Worm (Caenorhabditis elegans): ENCODE data around the gene egrh-3.
"Not testable (repeated sequence)": the region's sequence is repeated elsewhere in the genome, so short reads cannot be mapped to it uniquely, and the experiment has no call there.

Gene egrh-3

DNA sequence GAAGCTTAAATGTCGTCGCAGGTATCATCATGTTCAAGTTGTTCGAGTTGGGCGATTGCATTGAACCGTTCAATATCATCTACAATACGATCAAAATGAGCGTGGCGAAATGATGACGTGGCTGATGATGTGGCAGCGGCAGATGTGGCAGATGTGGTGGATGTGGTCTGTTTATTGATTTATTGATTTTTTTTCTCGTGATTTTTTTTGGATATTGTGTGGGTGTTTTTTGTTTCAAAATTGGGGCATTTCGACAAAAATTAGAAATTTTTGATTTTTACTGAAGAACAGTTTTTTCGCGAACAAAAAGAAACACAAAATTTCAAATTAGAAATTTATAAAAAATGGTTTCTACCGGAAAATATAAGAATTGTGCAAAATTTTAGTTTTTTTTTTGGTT lies 8.3 kb downstream of the egrh-3 start:
- no peak for TF ChIP-seq unc-62 (GFP tag; optimal IDR thresholded peaks at IDR 0.05)

DNA sequence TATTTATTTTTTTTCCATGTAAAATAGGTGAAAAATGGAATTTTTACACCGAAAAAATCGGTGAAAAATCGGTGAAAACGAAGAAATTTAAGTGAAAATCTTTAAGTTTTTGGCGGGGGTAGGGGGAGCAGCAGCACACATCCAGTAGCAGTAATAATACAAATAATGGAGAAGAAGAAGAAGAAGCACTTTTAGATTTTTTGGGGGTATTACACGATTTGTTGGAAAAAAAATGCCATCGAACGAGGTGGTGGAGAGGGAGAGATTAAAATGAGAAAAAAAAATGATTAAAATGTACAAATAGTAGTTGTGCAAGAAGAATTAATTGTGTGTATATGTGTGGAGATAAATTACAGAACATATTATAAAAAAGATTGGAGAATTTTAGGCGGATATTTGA lies 10.4 kb downstream of the egrh-3 start:
- no peak for TF ChIP-seq unc-62 (GFP tag; optimal IDR thresholded peaks at IDR 0.05)

DNA sequence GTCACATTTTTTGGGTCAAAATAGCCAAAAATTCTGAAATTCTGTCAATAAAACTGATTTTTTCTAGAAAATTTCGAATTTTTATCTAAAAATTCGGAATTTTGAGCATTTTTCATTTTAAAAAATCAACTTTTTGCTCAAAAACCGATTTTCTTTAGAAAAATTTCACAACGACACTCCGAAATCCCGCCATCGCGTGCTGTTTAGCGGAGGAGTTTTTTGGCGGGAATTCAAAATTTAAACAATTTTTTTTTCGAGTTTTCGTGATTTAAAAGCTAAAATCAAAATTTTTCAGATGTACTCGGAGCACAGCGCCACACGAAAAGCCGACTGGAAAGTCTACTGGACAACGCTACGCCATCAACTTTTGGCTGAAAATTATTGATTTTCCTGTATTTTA lies 10.9 kb downstream of the egrh-3 start:
- TF ChIP-seq unc-62 (GFP tag; optimal IDR thresholded peaks at IDR 0.05) = no peak

DNA sequence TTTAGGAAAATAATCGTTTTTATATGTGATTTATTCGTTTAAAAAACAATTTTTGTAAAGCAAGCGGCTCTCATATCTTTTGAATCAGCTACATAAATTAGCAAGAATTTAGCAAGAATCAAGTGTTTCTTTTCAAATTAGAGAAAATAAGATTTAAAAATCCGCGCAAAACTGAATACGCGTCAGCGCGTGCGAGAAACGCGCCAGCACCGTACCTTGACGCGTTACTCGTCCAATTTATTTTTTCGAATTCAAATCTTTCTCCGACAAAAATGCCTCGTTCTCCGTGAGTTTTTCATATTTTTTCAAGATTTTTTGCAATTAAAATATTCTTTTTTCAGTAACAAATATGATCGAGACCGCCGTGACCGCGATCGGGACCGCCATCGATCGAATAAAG lies 12.3 kb downstream of the egrh-3 start, which contains the start of gene Y94H6A.3:
TSS of gene Y94H6A.3 (plus strand) at position 232 of the 400 bp plus-strand sequence.
- TF ChIP-seq unc-62 (GFP tag; optimal IDR thresholded peaks at IDR 0.05) = no peak

DNA sequence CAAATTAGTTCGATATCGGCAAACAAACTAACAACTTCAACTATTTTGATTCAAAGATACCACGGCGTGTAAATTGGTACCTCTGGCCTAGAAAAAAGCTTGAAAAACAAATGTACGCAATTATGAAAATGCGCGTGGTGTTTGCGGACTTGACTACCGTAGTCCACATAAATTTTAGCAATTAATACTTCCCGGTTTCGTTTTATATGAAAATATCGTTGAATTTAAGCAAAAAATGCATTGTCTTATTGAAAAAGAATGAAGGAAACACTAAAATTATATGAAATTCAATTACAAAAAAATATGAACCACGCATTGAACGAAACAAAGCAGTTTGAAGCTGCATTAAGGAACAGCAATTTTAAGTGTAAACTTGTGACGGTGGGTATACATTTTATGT lies 13.7 kb downstream of the egrh-3 start, which contains the start of gene gpx-4:
TSS of gene gpx-4 (minus strand) at position 101 of the 400 bp plus-strand sequence.
- not testable (repeated sequence) for TF ChIP-seq unc-62 (GFP tag; optimal IDR thresholded peaks at IDR 0.05)

DNA sequence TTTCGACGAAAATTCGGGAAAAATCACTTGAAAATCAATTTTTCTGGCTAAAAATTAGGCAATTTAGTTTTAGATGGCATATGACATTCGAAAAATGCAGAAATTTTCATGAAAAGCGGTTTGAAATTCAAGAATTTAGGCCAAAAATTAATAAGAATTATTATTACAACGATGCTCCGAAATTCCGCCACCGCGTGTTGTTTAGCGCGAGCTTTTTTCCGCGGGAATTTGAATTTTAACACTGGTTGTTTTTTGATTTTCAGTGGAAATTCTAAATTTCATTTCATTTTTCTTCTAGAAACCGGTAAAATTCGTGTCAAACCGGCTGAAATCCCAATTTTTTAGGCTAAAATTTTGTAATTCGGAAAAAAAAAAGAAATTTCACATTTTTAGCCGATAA lies 17.9 kb downstream of the egrh-3 start:
- no peak for TF ChIP-seq unc-62 (GFP tag; optimal IDR thresholded peaks at IDR 0.05)

DNA sequence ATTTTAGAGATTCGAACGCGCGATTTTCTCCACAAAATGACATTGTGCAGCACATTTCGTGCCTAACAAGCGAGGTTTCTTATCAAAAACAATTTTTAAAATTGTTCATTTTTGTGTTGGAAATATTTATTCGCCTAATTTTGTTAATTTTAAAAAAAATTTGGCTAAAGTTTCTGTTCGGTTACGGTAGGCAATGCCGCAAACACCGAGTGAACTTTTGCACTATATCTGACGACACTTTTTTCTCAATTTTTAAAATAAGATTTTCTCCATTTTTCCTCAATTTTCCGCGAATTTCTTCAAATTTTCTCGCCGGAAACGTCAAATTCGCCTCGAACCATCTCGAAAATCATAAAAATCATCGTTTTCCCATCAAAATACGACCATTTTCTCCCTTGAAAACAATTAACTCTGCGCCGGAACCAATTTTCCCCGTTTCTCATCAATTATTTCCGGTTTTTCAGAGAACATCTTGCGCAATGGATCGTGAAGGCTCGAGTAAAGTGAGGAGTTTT lies 21.9 kb downstream of the egrh-3 start, which contains the start of gene Y69A2AR.1:
TSS of gene Y69A2AR.1 (plus strand) at position 465 of the 515 bp plus-strand sequence.
- no peak for TF ChIP-seq unc-62 (GFP tag; optimal IDR thresholded peaks at IDR 0.05)

DNA sequence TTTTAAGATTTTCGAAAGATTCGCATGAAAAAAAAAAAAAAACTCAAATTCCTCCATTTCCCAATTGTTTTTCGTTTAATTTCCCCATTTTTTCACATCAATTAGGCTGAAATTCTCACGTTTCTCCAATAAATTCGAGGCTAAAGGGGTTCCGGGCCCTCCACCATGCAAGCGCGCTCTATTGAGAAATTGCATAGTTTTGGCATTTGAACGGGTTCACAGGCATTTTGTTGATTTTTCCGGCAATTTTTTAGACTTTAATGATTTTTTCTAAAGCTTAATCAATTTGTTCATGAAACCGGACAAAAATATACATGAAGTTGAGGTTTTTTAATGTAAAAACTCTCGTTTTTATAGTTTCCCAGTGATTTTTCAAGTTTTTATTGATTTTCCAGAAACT lies 22.4 kb downstream of the egrh-3 start:
- no peak for TF ChIP-seq unc-62 (GFP tag; optimal IDR thresholded peaks at IDR 0.05)

DNA sequence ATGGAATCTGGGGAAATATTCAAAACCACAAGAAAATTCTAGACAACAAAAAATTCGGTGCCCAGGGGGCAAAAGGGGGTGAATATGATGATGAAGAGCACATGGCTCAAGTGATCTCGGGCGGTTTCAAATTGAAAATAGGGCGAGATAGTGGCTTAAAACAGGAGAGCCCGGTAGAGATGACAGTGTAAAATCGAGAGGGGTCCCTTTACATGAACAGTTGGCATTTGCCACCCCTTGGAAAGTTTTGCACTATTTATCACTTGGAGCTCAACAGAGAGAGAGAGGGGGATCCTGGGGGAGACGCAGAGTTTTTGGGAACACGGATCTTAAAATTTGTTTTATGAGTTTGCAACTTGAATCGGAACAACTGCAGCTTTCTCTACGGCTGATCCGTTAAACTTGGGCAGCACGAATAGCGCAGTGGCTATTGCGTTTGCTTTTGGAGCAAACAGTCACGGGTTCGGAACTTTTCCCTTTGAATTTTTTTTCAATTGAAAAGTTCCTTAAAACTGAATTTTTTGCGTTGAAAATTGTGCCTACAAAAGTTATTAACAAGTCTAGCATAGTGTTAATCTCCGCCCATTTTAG lies 23.1 kb downstream of the egrh-3 start:
- TF ChIP-seq unc-62 (GFP tag; optimal IDR thresholded peaks at IDR 0.05) = no peak

DNA sequence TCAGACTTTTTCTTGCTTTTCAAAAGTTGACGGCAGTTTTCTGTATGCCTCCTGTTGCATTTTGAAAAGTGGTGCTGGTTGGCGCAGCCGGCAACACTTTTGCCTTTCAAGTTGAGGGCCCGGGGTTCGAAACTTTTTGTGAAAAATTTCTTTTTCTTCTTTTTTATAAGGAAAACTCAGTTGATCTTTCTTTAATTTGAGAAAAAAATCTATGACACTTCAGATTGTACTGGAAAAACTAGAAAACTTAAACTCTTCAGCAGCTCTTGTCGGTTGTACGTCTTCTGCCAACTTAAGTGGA lies 23.7 kb downstream of the egrh-3 start:
- no peak for TF ChIP-seq unc-62 (GFP tag; optimal IDR thresholded peaks at IDR 0.05)

DNA sequence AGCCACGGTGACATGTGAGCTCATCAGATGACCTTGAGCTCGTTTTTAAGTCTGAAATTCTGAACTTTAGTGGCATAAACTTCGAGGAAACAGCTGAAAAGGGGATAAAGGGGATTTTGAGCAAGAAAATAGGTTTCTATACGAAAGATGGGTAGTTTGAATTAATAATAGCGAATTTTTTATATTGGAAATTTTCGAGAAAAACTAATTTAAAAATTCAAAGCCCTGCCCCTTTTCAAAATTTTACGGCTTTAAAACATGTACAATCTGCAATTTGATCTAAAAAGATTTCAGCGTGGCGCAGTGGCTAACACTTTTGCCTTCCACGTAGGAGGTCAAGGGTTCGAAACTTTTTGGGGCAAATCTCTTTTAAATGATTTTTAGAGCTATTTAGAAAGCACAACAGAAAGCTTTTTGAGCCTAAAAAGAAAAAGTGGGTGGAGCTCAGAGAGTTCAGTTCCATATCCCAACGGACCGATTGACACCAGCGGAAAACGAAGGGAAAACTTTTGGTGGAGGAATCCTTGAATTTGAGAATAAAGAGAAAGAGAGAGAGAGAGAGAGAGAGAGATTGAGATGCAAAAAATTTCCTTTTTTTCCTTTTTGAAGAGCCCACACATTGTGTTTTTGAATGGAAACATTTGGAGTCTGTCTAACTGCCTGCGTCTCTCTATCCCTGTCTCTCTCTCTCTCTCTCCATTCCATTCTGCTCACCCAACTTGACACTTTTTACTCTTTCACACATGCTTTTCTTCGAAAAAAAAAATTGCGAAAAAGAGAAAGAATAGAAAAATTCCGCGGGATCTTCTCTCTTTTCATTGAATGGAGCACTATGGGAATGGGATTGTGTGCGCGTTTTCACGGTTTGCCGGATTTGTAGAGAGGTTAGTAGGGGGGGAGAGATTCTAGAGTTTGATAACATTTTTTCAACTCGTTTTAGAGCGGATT lies 24.3 kb downstream of the egrh-3 start, which contains the start of gene Y69A2AR.31:
TSS of gene Y69A2AR.31 (minus strand) at position 51 of the 948 bp plus-strand sequence.
- TF ChIP-seq unc-62 (GFP tag; optimal IDR thresholded peaks at IDR 0.05) = no peak

DNA sequence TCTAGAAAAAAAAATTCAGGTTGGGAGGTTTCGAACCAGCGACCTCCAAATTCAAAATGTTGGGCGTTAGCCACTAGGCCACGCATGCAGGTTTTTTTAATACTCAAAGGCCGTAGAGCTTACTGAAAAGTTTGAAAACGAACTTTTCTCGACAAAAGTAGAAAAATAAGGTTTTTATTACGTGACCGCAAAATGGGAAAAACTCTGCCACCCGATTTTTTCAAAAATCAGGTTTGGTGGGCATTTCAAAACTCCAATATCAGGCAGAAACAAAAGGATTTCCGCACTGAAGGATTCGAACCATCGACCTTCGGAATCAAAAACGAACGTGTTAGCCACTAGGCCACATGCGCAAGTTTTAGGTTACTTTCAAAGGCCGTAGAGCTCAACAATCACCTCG lies 29.8 kb downstream of the egrh-3 start:
- no peak for TF ChIP-seq unc-62 (GFP tag; optimal IDR thresholded peaks at IDR 0.05)

DNA sequence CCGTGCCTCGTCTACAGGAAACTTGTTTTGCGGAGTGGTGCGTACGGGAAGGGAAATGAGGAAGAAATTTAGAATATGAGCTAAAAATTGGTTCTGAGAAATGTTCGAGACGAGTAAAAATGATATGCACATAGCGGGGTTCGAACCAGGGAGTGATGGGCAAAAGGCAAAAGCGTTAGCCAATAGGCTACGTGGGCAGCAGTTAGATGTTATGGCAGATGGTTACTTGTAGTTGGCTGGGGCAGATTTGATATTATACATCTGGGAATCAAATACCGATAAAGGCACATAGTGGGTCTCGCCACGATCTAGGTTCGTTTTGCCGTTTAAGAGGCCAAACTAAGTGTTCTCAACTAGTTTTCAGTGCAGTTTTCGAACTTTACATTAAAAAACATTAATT lies 31.3 kb downstream of the egrh-3 start:
- no peak for TF ChIP-seq unc-62 (GFP tag; optimal IDR thresholded peaks at IDR 0.05)

DNA sequence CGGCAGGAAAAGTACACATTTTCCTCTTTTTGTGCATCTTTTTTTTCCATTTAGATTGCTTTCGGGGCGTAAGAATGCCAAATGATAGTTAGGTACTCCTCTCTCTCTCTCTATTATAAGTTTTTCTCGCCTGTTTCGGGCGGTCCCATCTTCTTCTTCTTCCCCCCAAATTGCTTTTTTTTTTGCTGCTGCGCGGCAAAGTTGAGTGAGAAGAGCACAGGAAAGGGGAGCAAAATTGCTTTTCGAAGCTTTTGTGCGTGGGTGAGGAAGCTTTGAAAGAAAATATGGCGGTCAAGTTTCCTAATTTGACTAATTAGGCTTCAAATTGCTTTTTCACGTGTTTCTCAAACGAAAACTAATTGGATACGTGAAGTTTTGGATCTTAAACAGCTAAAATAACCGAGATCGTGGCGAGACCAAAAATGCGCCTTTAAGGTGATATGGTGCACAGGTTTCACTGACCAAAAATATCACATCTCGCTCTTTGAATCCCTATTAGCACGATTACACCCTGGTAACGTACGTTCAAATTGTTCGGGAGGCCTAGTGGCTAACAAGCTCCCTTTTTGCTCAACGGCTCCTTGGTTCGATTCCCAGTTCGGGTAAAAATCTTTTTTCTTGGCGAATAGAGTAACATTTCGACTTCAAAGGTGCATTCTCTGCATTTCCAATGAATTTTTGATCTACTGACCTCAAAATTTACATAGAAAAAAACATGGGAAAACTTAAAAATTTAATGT lies 32.0 kb downstream of the egrh-3 start:
- no peak for TF ChIP-seq unc-62 (GFP tag; optimal IDR thresholded peaks at IDR 0.05)

DNA sequence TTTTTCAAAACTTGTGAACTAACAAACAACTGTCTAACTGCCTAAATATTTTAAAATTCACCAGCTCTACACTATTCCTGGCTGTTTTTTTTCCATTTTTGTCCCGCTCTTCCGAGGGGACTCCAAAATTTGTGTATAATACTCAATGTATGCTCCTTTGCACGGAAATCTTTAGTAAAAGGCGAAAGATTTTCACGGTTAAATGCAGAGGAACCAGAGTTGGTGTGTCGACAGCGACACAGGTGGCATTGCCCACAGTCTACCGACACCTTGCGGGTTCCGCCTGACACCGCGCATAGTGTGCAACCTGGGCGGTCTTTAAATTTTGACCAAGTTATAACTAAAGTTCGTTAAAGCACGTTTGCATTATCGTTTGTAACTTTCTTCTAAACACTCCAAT lies 33.6 kb downstream of the egrh-3 start:
- TF ChIP-seq unc-62 (GFP tag; optimal IDR thresholded peaks at IDR 0.05) = no peak

DNA sequence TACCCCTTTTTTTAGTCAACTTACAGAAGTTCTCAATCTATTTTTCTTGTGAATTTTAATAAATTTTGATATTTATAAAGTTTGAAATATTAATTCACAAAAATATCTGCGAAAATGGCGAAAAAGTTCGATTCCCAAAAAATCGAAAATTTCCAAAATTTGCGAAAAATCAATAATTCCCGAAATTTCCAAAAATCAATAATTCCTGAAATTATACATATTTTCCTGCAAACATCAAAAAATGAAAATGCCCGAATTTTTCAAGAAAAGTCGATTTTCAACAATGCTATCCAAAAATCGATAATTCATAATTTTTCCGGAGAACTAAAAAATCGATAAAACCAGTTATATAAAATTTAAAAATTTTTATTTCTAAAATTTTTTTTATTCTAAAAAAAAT lies 38.5 kb downstream of the egrh-3 start:
- no peak for TF ChIP-seq unc-62 (GFP tag; optimal IDR thresholded peaks at IDR 0.05)

Measured in whole organism, dauer.